Worm (Caenorhabditis elegans): Measurements from ENCODE around the gene srsx-26.

The srsx-26 gene

DNA sequence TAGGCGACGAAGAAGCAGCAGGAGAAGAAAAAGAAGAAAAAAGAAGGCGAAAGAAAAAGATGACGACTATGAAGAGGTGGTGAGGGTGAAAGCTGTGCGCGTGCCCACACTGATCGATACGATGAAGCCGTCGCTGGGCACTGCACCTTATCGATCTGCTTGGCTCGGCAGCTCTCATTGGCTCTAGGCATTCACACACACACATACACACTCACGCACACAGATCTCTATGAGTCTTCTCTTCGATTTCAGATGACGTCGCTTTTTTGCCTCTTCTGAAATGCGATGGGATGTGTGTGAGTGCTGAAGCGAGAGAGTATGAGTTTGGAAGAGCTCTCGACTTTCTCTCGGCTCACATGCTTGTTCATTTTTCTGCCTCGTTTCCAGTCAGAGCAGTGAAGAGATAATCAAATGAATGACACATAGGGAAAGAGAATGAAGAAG, 26.2 kb downstream of the srsx-26 start (continued):
- TF ChIP-seq egl-18 (GFP tag; IDR thresholded peaks at IDR 0.05) (0 out of 2 replicates have a peak, but pooled peaks have one; percentile 24), ceh-40 (GFP tag; IDR thresholded peaks at IDR 0.05) (no peak), cebp-1 (GFP tag; IDR thresholded peaks at IDR 0.05) (no peak), cebp-1 (tag; optimal IDR thresholded peaks at IDR 0.05) (peak; percentile 71), him-1 (tag; optimal IDR thresholded peaks at IDR 0.05) (no peak), dox-1 (GFP tag; IDR thresholded peaks at IDR 0.05) (0 out of 2 replicates have a peak, but pooled peaks have one; percentile 51), snpc-1.3 (tag; optimal IDR thresholded peaks at IDR 0.05; ENCODE audit: insufficient read depth) (no peak), lin-35 (GFP tag; optimal IDR thresholded peaks at IDR 0.05) (peak in 1 of 3 experiments; percentile 41), lin-40 (tag; optimal IDR thresholded peaks at IDR 0.05) (peak; percentile 63), madf-8 (GFP tag; conservative IDR thresholded peaks at IDR 0.05) (no peak), B0336.3 (GFP tag; IDR thresholded peaks at IDR 0.05) (0 out of 2 replicates have a peak, but pooled peaks have one; percentile 17), nfyb-1 (GFP tag; IDR thresholded peaks at IDR 0.05) (peak; percentile 85), somi-1 (GFP tag; optimal IDR thresholded peaks at IDR 0.05) (peak; percentile 69), ztf-26 (tag; optimal IDR thresholded peaks at IDR 0.05) (no peak), F57A8.1 (GFP tag; optimal IDR thresholded peaks at IDR 0.05) (no peak), C06A6.2 (GFP tag; conservative IDR thresholded peaks at IDR 0.05) (0 out of 2 replicates have a peak, but pooled peaks have one; percentile 30), ztf-25 (GFP tag; IDR thresholded peaks at IDR 0.05) (no peak), mel-28 (tag; optimal IDR thresholded peaks at IDR 0.05; ENCODE audit: borderline replicate concordance) (no peak)

DNA sequence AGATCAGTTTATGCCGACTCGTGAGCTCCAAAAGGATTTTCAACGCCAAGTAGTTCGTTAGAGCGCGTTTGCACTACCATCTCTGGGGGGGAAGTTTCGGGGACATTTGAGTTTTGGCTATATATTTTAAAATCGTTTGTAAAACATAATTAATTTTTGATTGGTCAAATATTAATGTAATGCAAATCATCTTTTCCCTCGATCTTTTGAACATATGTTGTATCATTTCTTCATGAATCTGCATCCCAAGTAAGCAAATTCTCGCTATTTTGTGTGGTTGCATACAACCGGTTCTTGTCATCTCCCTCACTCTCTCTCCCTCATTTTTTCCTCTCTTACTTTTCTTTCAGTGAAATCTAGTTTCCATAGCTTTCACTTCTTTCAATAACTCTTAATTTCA, 29.7 kb downstream of the srsx-26 start:
- TF ChIP-seq B0019.2 (GFP tag; conservative IDR thresholded peaks at IDR 0.05) (no peak), F55B11.4 (tag; optimal IDR thresholded peaks at IDR 0.05; ENCODE audit: borderline replicate concordance, insufficient read depth) (no peak), unc-130 (GFP tag; optimal IDR thresholded peaks at IDR 0.05) (no peak), F39B2.1 (GFP tag; IDR thresholded peaks at IDR 0.05) (no peak), nhr-90 (tag; optimal IDR thresholded peaks at IDR 0.05) (no peak), F10E7.11 (tag; optimal IDR thresholded peaks at IDR 0.05) (no peak), ceh-40 (GFP tag; IDR thresholded peaks at IDR 0.05) (no peak), lin-35 (GFP tag; optimal IDR thresholded peaks at IDR 0.05) (no peak), athp-1 (tag; optimal IDR thresholded peaks at IDR 0.05) (no peak), ekl-4 (GFP tag; IDR thresholded peaks at IDR 0.05) (no peak), egl-44 (GFP tag; IDR thresholded peaks at IDR 0.05) (no peak), hmg-1.2 (GFP tag; IDR thresholded peaks at IDR 0.05) (peak; percentile 10; the same call in 1 of the 2 replicates), ets-4 (GFP tag; optimal IDR thresholded peaks at IDR 0.05) (no peak), F22D6.2 (tag; optimal IDR thresholded peaks at IDR 0.05) (no peak), dox-1 (GFP tag; IDR thresholded peaks at IDR 0.05) (peak; percentile 58; the same call in 1 of the 2 replicates), sea-2 (GFP tag; IDR thresholded peaks at IDR 0.05) (no peak), fkh-3 (tag; optimal IDR thresholded peaks at IDR 0.05) (no peak), ztf-22 (GFP tag; optimal IDR thresholded peaks at IDR 0.05) (no peak), attf-6 (GFP tag; IDR thresholded peaks at IDR 0.05) (no peak), Y56A3A.18 (GFP tag; IDR thresholded peaks at IDR 0.05) (no peak), hlh-12 (tag; optimal IDR thresholded peaks at IDR 0.05) (no peak), Y53G8AR.9 (GFP tag; conservative IDR thresholded peaks at IDR 0.05) (no peak), sdz-38 (tag; optimal IDR thresholded peaks at IDR 0.05) (no peak), lin-40 (tag; optimal IDR thresholded peaks at IDR 0.05) (peak; percentile 31), C06A6.2 (GFP tag; conservative IDR thresholded peaks at IDR 0.05) (no peak), bed-1 (GFP tag; IDR thresholded peaks at IDR 0.05) (no peak), madf-10 (tag; optimal IDR thresholded peaks at IDR 0.05) (no peak), tbp1 (GFP tag; optimal IDR thresholded peaks at IDR 0.05) (no peak), ztf-6 (GFP tag; IDR thresholded peaks at IDR 0.05) (no peak), tlf-1 (GFP tag; optimal IDR thresholded peaks at IDR 0.05) (no peak), lir-1 (GFP tag; conservative IDR thresholded peaks at IDR 0.05) (no peak), ztf-25 (GFP tag; IDR thresholded peaks at IDR 0.05) (no peak), C17E4.6 (GFP tag; IDR thresholded peaks at IDR 0.05) (no peak), sptf-2 (GFP tag; optimal IDR thresholded peaks at IDR 0.05) (no peak), xnd-1 (tag; optimal IDR thresholded peaks at IDR 0.05) (no peak), madf-6 (GFP tag; IDR thresholded peaks at IDR 0.05) (no peak; the same call in 1 of the 2 replicates)

Measured in whole organism, young adult.